Fruit fly (Drosophila melanogaster) whole organism, embryonic: Measurements from ENCODE around the gene caz.

Experiments used
- CG10209 ChIP-seq: fragments of 200-800 bp; sonication (Bioruptor generic); optimal IDR thresholded peaks from 3 replicates; lab custom pipeline; 2017; ENCODE audit warnings: missing biosample characterization, mild to moderate bottlenecking, missing genetic modification characterization, missing genetic modification reagents
- CG10565 ChIP-seq: fragments of 200-800 bp; sonication (Bioruptor generic); optimal IDR thresholded peaks from 3 replicates; lab custom pipeline; 2016; ENCODE audit warnings: missing biosample characterization, mild to moderate bottlenecking, missing genetic modification characterization
- CG10959 ChIP-seq: fragments of 200-800 bp; sonication (Bioruptor generic); IDR thresholded peaks from 2 replicates; pipeline ENCODE4 v1.3.6; 2022; ENCODE audit warnings: missing biosample characterization, missing genetic modification characterization
- CG10979 ChIP-seq: fragments of 200-800 bp; sonication (Bioruptor generic); optimal IDR thresholded peaks from 2 replicates; lab custom pipeline; 2018; ENCODE audit warnings: missing biosample characterization, mild to moderate bottlenecking, missing genetic modification characterization, moderate library complexity
- CG12155 ChIP-seq: fragments of 200-800 bp; sonication (Bioruptor generic); optimal IDR thresholded peaks from 3 replicates; lab custom pipeline; 2016; ENCODE audit warnings: missing biosample characterization, missing genetic modification characterization
- CG14710 ChIP-seq: fragments of 200-800 bp; sonication (Bioruptor generic); optimal IDR thresholded peaks from 3 replicates; lab custom pipeline; 2019; ENCODE audit warnings: missing biosample characterization, mild to moderate bottlenecking, missing genetic modification characterization, moderate library complexity
- CG16813 ChIP-seq: fragments of 200-800 bp; sonication (Bioruptor generic); IDR thresholded peaks from 3 replicates; pipeline ENCODE4 v1.3.6; 2022; ENCODE audit warnings: missing biosample characterization, missing genetic modification characterization; ENCODE audit not compliant: partially characterized antibody
- CG2678 ChIP-seq: fragments of 200-800 bp; sonication (Bioruptor generic); optimal IDR thresholded peaks from 3 replicates; lab custom pipeline; 2019; ENCODE audit warnings: missing biosample characterization, mild to moderate bottlenecking, missing genetic modification characterization, moderate library complexity
- CG2712 ChIP-seq: fragments of 200-800 bp; optimal IDR thresholded peaks from 3 replicates; lab custom pipeline; 2019; ENCODE audit warnings: missing biosample characterization, mild to moderate bottlenecking, missing genetic modification characterization, moderate library complexity
- CG32532 ChIP-seq: fragments of 200-800 bp; sonication (Bioruptor generic); IDR thresholded peaks from 2 replicates; pipeline ENCODE4 v1.3.6; 2022; ENCODE audit warnings: missing biosample characterization, missing genetic modification characterization
- CG3847 ChIP-seq: fragments of 200-800 bp; sonication (Bioruptor generic); IDR thresholded peaks from 2 replicates; pipeline ENCODE4 v1.3.6; 2022; ENCODE audit warnings: missing biosample characterization, missing genetic modification characterization
- CG3995 ChIP-seq: fragments of 200-800 bp; sonication (Bioruptor generic); optimal IDR thresholded peaks from 3 replicates; lab custom pipeline; 2016; ENCODE audit warnings: missing biosample characterization, missing genetic modification characterization
- CG4424 ChIP-seq: fragments of 200-800 bp; sonication (Bioruptor generic); optimal IDR thresholded peaks from 3 replicates; lab custom pipeline; 2016; ENCODE audit warnings: missing biosample characterization, missing genetic modification characterization
- CG6791 ChIP-seq: fragments of 200-800 bp; sonication (Bioruptor generic); IDR thresholded peaks from 3 replicates; pipeline ENCODE4 v1.3.6; 2022; ENCODE audit warnings: missing biosample characterization, missing genetic modification characterization; ENCODE audit not compliant: partially characterized antibody
- CG8478 ChIP-seq: fragments of >200 bp; optimal IDR thresholded peaks from 2 replicates; lab custom pipeline; 2018
- CG9215 ChIP-seq: fragments of 200-800 bp; sonication (Bioruptor generic); IDR thresholded peaks from 2 replicates; pipeline ENCODE4 v1.3.6; 2022; ENCODE audit warnings: missing biosample characterization, missing genetic modification characterization
- CoRest ChIP-seq: fragments of 200-800 bp; sonication (Bioruptor generic); optimal IDR thresholded peaks from 3 replicates; lab custom pipeline; 2018; ENCODE audit warnings: missing biosample characterization, mild to moderate bottlenecking, missing genetic modification characterization, moderate library complexity
- Doc3 ChIP-seq: fragments of 200-800 bp; sonication (Bioruptor generic); IDR thresholded peaks from 3 replicates; pipeline ENCODE4 v1.3.6; 2022; ENCODE audit warnings: missing biosample characterization, missing genetic modification characterization; ENCODE audit not compliant: partially characterized antibody
- Eip74EF ChIP-seq, 2 experiments: fragments of 200-800 bp in 1 of 2; fragments of >200 bp in 1 of 2; sonication (Bioruptor generic) in 1 of 2; optimal IDR thresholded peaks; 2 replicates each; lab custom pipeline; 2017 to 2019; ENCODE audit warnings: missing biosample characterization in 2 of 2, missing genetic modification characterization in 2 of 2, mild to moderate bottlenecking in 1 of 2, moderate library complexity in 1 of 2
- Gug ChIP-seq: fragments of 200-800 bp; sonication (Bioruptor generic); IDR thresholded peaks from 4 replicates; pipeline ENCODE4 v1.3.6; 2022; ENCODE audit warnings: missing biosample characterization, missing genetic modification characterization
- HLH4C ChIP-seq: fragments of 200-800 bp; sonication (Bioruptor generic); IDR thresholded peaks from 3 replicates; pipeline ENCODE4 v1.3.6; 2022; ENCODE audit warnings: missing biosample characterization, missing genetic modification characterization; ENCODE audit not compliant: partially characterized antibody
- HmgD ChIP-seq: fragments of 200-800 bp; sonication (Bioruptor generic); optimal IDR thresholded peaks from 3 replicates; lab custom pipeline; 2016; ENCODE audit warnings: missing biosample characterization, missing genetic modification characterization
- Hr78 ChIP-seq, 2 experiments: fragments of 200-800 bp in 1 of 2; fragments of >200 bp in 1 of 2; sonication (Bioruptor generic) in 1 of 2; optimal IDR thresholded peaks; 2 replicates each; lab custom pipeline; 2017 to 2019; ENCODE audit warnings: missing biosample characterization in 2 of 2, missing genetic modification characterization in 2 of 2, mild to moderate bottlenecking in 1 of 2, moderate library complexity in 1 of 2
- Jarid2 ChIP-seq: fragments of 200-800 bp; sonication (Bioruptor generic); optimal IDR thresholded peaks from 3 replicates; lab custom pipeline; 2017; ENCODE audit warnings: mild to moderate bottlenecking, missing biosample characterization, missing genetic modification reagents, missing genetic modification characterization
- MESR4 ChIP-seq: fragments of 200-800 bp; sonication (Bioruptor generic); optimal IDR thresholded peaks from 2 replicates; lab custom pipeline; 2018; ENCODE audit warnings: missing biosample characterization, mild to moderate bottlenecking, missing genetic modification characterization, moderate library complexity
- Max ChIP-seq: fragments of 200-800 bp; sonication (Bioruptor generic); optimal IDR thresholded peaks from 2 replicates; lab custom pipeline; 2016; ENCODE audit warnings: missing biosample characterization, mild to moderate bottlenecking, missing genetic modification characterization
- Mrtf ChIP-seq: fragments of 200-800 bp; sonication (Bioruptor generic); IDR thresholded peaks from 3 replicates; pipeline ENCODE4 v1.3.6; 2022; ENCODE audit warnings: missing biosample characterization, missing genetic modification characterization
- Pdp1 ChIP-seq, 2 experiments: fragments of 200-800 bp; sonication (Bioruptor generic); optimal IDR thresholded peaks; 3 replicates each; lab custom pipeline; 2016; ENCODE audit warnings: missing biosample characterization in 2 of 2, missing genetic modification characterization in 2 of 2, mild to moderate bottlenecking in 1 of 2, moderate library complexity in 1 of 2
- Spps ChIP-seq: fragments of 200-800 bp; sonication (Bioruptor generic); optimal IDR thresholded peaks from 2 replicates; lab custom pipeline; 2018; ENCODE audit warnings: missing biosample characterization, mild to moderate bottlenecking, missing genetic modification characterization
- amos ChIP-seq: fragments of 200-800 bp; sonication (Bioruptor generic); IDR thresholded peaks from 2 replicates; pipeline ENCODE4 v1.3.6; 2022; ENCODE audit warnings: missing biosample characterization, missing genetic modification characterization; ENCODE audit not compliant: partially characterized antibody
- ap ChIP-seq: fragments of 200-800 bp; sonication (Bioruptor generic); IDR thresholded peaks from 2 replicates; pipeline ENCODE4 v1.3.6; 2022; ENCODE audit warnings: missing biosample characterization, missing genetic modification characterization
- corto ChIP-seq: fragments of 200-800 bp; sonication (Bioruptor generic); optimal IDR thresholded peaks from 2 replicates; lab custom pipeline; 2016; ENCODE audit warnings: missing biosample characterization, mild to moderate bottlenecking, missing genetic modification characterization, moderate library complexity
- dati ChIP-seq: fragments of 200-800 bp; sonication (Bioruptor generic); IDR thresholded peaks from 2 replicates; pipeline ENCODE4 v1.3.6; 2022; ENCODE audit warnings: missing biosample characterization, missing genetic modification characterization
- dimm ChIP-seq: fragments of 200-800 bp; sonication (Bioruptor generic); IDR thresholded peaks from 2 replicates; pipeline ENCODE4 v1.3.6; 2022; ENCODE audit warnings: missing biosample characterization, missing genetic modification characterization
- ftz-f1 ChIP-seq: fragments of 200-800 bp; sonication (Bioruptor generic); optimal IDR thresholded peaks from 2 replicates; lab custom pipeline; 2016; ENCODE audit warnings: missing biosample characterization, missing genetic modification characterization
- gro ChIP-seq: fragments of 200-800 bp; sonication (Bioruptor generic); optimal IDR thresholded peaks from 2 replicates; lab custom pipeline; 2016; ENCODE audit warnings: missing biosample characterization, missing genetic modification characterization
- hkb ChIP-seq, 2 experiments: fragments of 200-800 bp in 1 of 2; fragments of >200 bp in 1 of 2; sonication (Bioruptor generic) in 1 of 2; IDR thresholded peaks in 1 of 2; optimal IDR thresholded peaks in 1 of 2; 2 replicates each; pipeline versions ENCODE4 v1.3.6 to Lab custom; 2017 to 2022; ENCODE audit warnings: missing biosample characterization in 1 of 2, missing genetic modification characterization in 1 of 2
- insv ChIP-seq, 2 experiments: fragments of 200-800 bp; sonication (Bioruptor generic); optimal IDR thresholded peaks; 3 replicates each; lab custom pipeline; 2016 to 2018; ENCODE audit warnings: missing biosample characterization in 2 of 2, missing genetic modification characterization in 2 of 2
- ken ChIP-seq: fragments of 200-800 bp; sonication (Bioruptor generic); IDR thresholded peaks from 3 replicates; pipeline ENCODE4 v1.3.6; 2022; ENCODE audit warnings: missing biosample characterization, missing genetic modification characterization
- kni ChIP-seq: fragments of 200-800 bp; sonication (Bioruptor generic); optimal IDR thresholded peaks from 3 replicates; lab custom pipeline; 2017; ENCODE audit warnings: mild to moderate bottlenecking, missing biosample characterization, missing genetic modification reagents, missing genetic modification characterization
- nmo ChIP-seq: fragments of 200-800 bp; sonication (Bioruptor generic); optimal IDR thresholded peaks from 2 replicates; lab custom pipeline; 2018; ENCODE audit warnings: missing biosample characterization, mild to moderate bottlenecking, missing genetic modification characterization, moderate library complexity
- pfk ChIP-seq: fragments of 200-800 bp; sonication (Bioruptor generic); optimal IDR thresholded peaks from 2 replicates; lab custom pipeline; 2018; ENCODE audit warnings: missing biosample characterization, mild to moderate bottlenecking, missing genetic modification characterization, moderate library complexity
- pnt ChIP-seq: fragments of 200-800 bp; sonication (Bioruptor generic); optimal IDR thresholded peaks from 3 replicates; lab custom pipeline; 2016; ENCODE audit warnings: missing biosample characterization, missing genetic modification characterization
- sens ChIP-seq: fragments of 200-800 bp; sonication (Bioruptor generic); peaks from one replicate; lab custom pipeline; 2016; ENCODE audit warnings: missing biosample characterization, missing genetic modification characterization
- sisA ChIP-seq: fragments of 200-800 bp; sonication (Bioruptor generic); IDR thresholded peaks from 2 replicates; pipeline ENCODE4 v1.3.6; 2022; ENCODE audit warnings: missing biosample characterization, missing genetic modification characterization
- tin ChIP-seq: fragments of 200-800 bp; sonication (Bioruptor generic); optimal IDR thresholded peaks from 3 replicates; lab custom pipeline; 2016; ENCODE audit warnings: missing biosample characterization, missing genetic modification characterization
- unpg ChIP-seq: fragments of 200-800 bp; sonication (Bioruptor generic); optimal IDR thresholded peaks from 3 replicates; lab custom pipeline; 2018; ENCODE audit warnings: missing biosample characterization, mild to moderate bottlenecking, missing genetic modification characterization, moderate library complexity
- zf30C ChIP-seq: fragments of 200-800 bp; sonication (Bioruptor generic); optimal IDR thresholded peaks from 3 replicates; lab custom pipeline; 2018; ENCODE audit warnings: missing biosample characterization, mild to moderate bottlenecking, missing genetic modification characterization

caz gene

dm6 chrX:16277878-16278506 is 10.6 kb upstream of the caz start, which contains the start of gene eas (continued):
- TF ChIP-seq pnt (no peak), corto (GFP tag; lab: Kevin White, UChicago) (no peak), Jarid2 (peak; percentile 21), tin (peak; percentile 36), Eip74EF (GFP tag; optimal IDR thresholded peaks at IDR 0.05; lab: Kevin White, UChicago) (no peak), pfk (no peak), insv (GFP tag; optimal IDR thresholded peaks at IDR 0.05; lab: Kevin White, UChicago) (peak; percentile 24 to 92), Pdp1 (GFP tag; optimal IDR thresholded peaks at IDR 0.05; lab: Kevin White, UChicago) (peak; percentile 3 to 43), CG4424 (GFP tag; lab: Kevin White, UChicago) (peak; percentile 20), CG14710 (peak; percentile 44), gro (peak; percentile 38), CG6791 (GFP tag; lab: Robert Waterston, UW) (peak; percentile 77), CG10209 (GFP tag; lab: Kevin White, UChicago) (peak; percentile 1), dati (GFP tag; lab: Robert Waterston, UW) (no peak), unpg (GFP tag; lab: Kevin White, UChicago) (no peak), HmgD (GFP tag; lab: Kevin White, UChicago) (peak; percentile 50), ken (GFP tag; lab: Robert Waterston, UW) (0 out of 3 replicates have a peak, but pooled peaks have one; percentile 10), Max (GFP tag; lab: Kevin White, UChicago) (peak; percentile 19), HLH4C (peak; percentile 65; the same call in 2 of the 3 replicates), ap (no peak), CG9215 (GFP tag; lab: Robert Waterston, UW) (0 out of 2 replicates have a peak, but pooled peaks have one; percentile 21), CG10959 (GFP tag; lab: Robert Waterston, UW) (no peak), zf30C (GFP tag; lab: Kevin White, UChicago) (peak; percentile 4), kni (GFP tag; lab: Kevin White, UChicago) (no peak), Doc3 (GFP tag; lab: Robert Waterston, UW) (peak; percentile 54; the same call in 2 of the 3 replicates), ftz-f1 (GFP tag; lab: Kevin White, UChicago) (no peak), CG32532 (GFP tag; lab: Robert Waterston, UW) (peak; percentile 11; the same call in 1 of the 2 replicates), dimm (GFP tag; lab: Robert Waterston, UW) (no peak), hkb (optimal IDR thresholded peaks at IDR 0.05; lab: Kevin White, UChicago) (peak; percentile 55), hkb (GFP tag; IDR thresholded peaks at IDR 0.05; lab: Robert Waterston, UW) (no peak), Mrtf (GFP tag; lab: Robert Waterston, UW) (no peak), amos (GFP tag; lab: Robert Waterston, UW) (peak; percentile 87), sens (GFP tag; lab: Kevin White, UChicago) (peak; percentile 88), sisA (GFP tag; lab: Robert Waterston, UW) (no peak), CG16813 (GFP tag; lab: Robert Waterston, UW) (peak; percentile 80), CG2712 (tag; lab: Kevin White, UChicago) (peak; percentile 13), CoRest (tag; lab: Kevin White, UChicago) (peak; percentile 7), CG10979 (tag; lab: Kevin White, UChicago) (no peak), CG12155 (GFP tag; lab: Kevin White, UChicago) (no peak), Hr78 (GFP tag; optimal IDR thresholded peaks at IDR 0.05; lab: Kevin White, UChicago) (no peak), MESR4 (peak; percentile 21), CG2678 (tag; lab: Kevin White, UChicago) (no peak), CG3995 (GFP tag; lab: Kevin White, UChicago) (peak; percentile 67), nmo (peak; percentile 58), CG3847 (GFP tag; lab: Robert Waterston, UW) (peak; percentile 37; the same call in 1 of the 2 replicates), Gug (no peak), Spps (no peak), CG8478 (no peak), CG10565 (GFP tag; lab: Kevin White, UChicago) (no peak)
